Fruit fly (Drosophila melanogaster): ENCODE results near the gene CG32982.

The CG32982 gene

dm6 chr2L:9190270-9190669 is 64.7 kb downstream of the CG32982 start (continued):
- TF ChIP-seq ro (GFP tag; IDR thresholded peaks at IDR 0.05): no peak
- no peak for TF ChIP-seq CG4282 (GFP tag; optimal IDR thresholded peaks at IDR 0.05)
- no peak for TF ChIP-seq Atf6 (GFP tag; IDR thresholded peaks at IDR 0.05)
- peak; percentile 64 for TF ChIP-seq CG9727 (GFP tag; optimal IDR thresholded peaks at IDR 0.05)
- peak; percentile 37 for TF ChIP-seq CG8944 (GFP tag; optimal IDR thresholded peaks at IDR 0.05)
- peak; percentile 62; the same call in 1 of the 2 replicates for TF ChIP-seq CG1024 (GFP tag; IDR thresholded peaks at IDR 0.05)
- TF ChIP-seq Mes4 (GFP tag; optimal IDR thresholded peaks at IDR 0.05): peak; percentile 19
- TF ChIP-seq CG1233 (GFP tag; optimal IDR thresholded peaks at IDR 0.05): peak; percentile 55
- TF ChIP-seq ara (GFP tag; IDR thresholded peaks at IDR 0.05): peak; percentile 67

dm6 chr2L:9192313-9192712 is 66.8 kb downstream of the CG32982 start:
- TF ChIP-seq shn (GFP tag; optimal IDR thresholded peaks at IDR 0.05) (no peak), CG8478 (optimal IDR thresholded peaks at IDR 0.05) (no peak), Atf6 (GFP tag; IDR thresholded peaks at IDR 0.05) (no peak), Jarid2 (GFP tag; optimal IDR thresholded peaks at IDR 0.05) (no peak), Dbx (GFP tag; IDR thresholded peaks at IDR 0.05) (no peak), usp (GFP tag; optimal IDR thresholded peaks at IDR 0.05) (no peak), CG33557 (GFP tag; optimal IDR thresholded peaks at IDR 0.05) (no peak), Bgb (GFP tag; IDR thresholded peaks at IDR 0.05; ENCODE audit: partially characterized antibody) (no peak), chinmo (GFP tag; IDR thresholded peaks at IDR 0.05; ENCODE audit: partially characterized antibody) (0 out of 4 replicates have a peak, but pooled peaks have one; percentile 9), sd (tag; optimal IDR thresholded peaks at IDR 0.05) (peak; percentile 47), Mad (GFP tag; optimal IDR thresholded peaks at IDR 0.05) (no peak), al (GFP tag; IDR thresholded peaks at IDR 0.05) (no peak), ems (GFP tag; optimal IDR thresholded peaks at IDR 0.05) (no peak), vfl (GFP tag; optimal IDR thresholded peaks at IDR 0.05) (no peak)

DNA sequence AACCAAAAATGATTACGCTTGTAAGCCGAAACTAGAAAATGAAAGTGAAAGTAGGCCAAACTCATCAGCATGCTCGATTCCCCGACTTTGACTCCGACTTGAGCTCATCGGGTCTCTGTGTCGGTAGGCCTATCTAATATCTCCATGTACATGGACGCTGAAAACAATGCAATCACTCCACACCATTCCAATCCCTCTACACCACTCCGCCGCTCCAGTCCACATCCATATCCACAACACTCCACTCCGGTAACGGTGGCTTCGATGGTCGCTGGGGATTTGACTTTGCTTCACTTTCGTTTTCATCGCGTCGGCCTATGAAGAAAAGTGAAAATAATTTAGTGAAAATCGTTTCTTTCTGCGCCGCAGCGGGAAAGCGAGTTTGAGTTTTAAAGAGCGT is 68.1 kb downstream of the CG32982 start:
- no peak for TF ChIP-seq CG5953 (GFP tag; IDR thresholded peaks at IDR 0.05)
- TF ChIP-seq Meics (GFP tag; optimal IDR thresholded peaks at IDR 0.05): no peak
- TF ChIP-seq CG8388 (GFP tag; optimal IDR thresholded peaks at IDR 0.05): no peak
- no peak for TF ChIP-seq CG1792 (GFP tag; optimal IDR thresholded peaks at IDR 0.05)
- no peak for TF ChIP-seq rib (GFP tag; IDR thresholded peaks at IDR 0.05)
- no peak for TF ChIP-seq Eip74EF (GFP tag; optimal IDR thresholded peaks at IDR 0.05)
- no peak for TF ChIP-seq CG8924 (tag; optimal IDR thresholded peaks at IDR 0.05)
- TF ChIP-seq Kr (GFP tag; optimal IDR thresholded peaks at IDR 0.05): no peak
- no peak for TF ChIP-seq wdn (GFP tag; IDR thresholded peaks at IDR 0.05)
- TF ChIP-seq CG3726 (GFP tag; IDR thresholded peaks at IDR 0.05): no peak
- peak; percentile 80 for TF ChIP-seq CG10431 (GFP tag; optimal IDR thresholded peaks at IDR 0.05)
- no peak for TF ChIP-seq CG18599 (GFP tag; optimal IDR thresholded peaks at IDR 0.05)
- TF ChIP-seq Scr (GFP tag; IDR thresholded peaks at IDR 0.05; ENCODE audit: partially characterized antibody): no peak
- TF ChIP-seq phol (tag; optimal IDR thresholded peaks at IDR 0.05): no peak
- TF ChIP-seq CG12104 (GFP tag; optimal IDR thresholded peaks at IDR 0.05): no peak
- no peak for TF ChIP-seq Sox102F (GFP tag; optimal IDR thresholded peaks at IDR 0.05)
- TF ChIP-seq hth (optimal IDR thresholded peaks at IDR 0.05): no peak
- no peak for TF ChIP-seq CG9932 (GFP tag; IDR thresholded peaks at IDR 0.05)
- TF ChIP-seq CG13894 (tag; optimal IDR thresholded peaks at IDR 0.05): no peak
- TF ChIP-seq dati (GFP tag; IDR thresholded peaks at IDR 0.05): no peak
- TF ChIP-seq slbo (GFP tag; IDR thresholded peaks at IDR 0.05): no peak
- TF ChIP-seq ap (GFP tag; IDR thresholded peaks at IDR 0.05): no peak
- TF ChIP-seq CG11560 (tag; IDR thresholded peaks at IDR 0.05): no peak
- TF ChIP-seq Hr39 (optimal IDR thresholded peaks at IDR 0.05): no peak
- no peak for TF ChIP-seq seq (GFP tag; IDR thresholded peaks at IDR 0.05)
- no peak for TF ChIP-seq gce (GFP tag; IDR thresholded peaks at IDR 0.05)
- no peak for TF ChIP-seq CG31365 (tag; optimal IDR thresholded peaks at IDR 0.05)
- TF ChIP-seq eve (GFP tag; optimal IDR thresholded peaks at IDR 0.05): no peak
- no peak for TF ChIP-seq btn (GFP tag; optimal IDR thresholded peaks at IDR 0.05)
- TF ChIP-seq pita (GFP tag; optimal IDR thresholded peaks at IDR 0.05): no peak

Measured in whole organism, embryonic.